Fruit fly (Drosophila melanogaster) Kc167 (cell line): ENCODE results near the gene Msh6.

ENCODE experiments used
- Sin3A ChIP-seq: fragments of >200 bp; optimal IDR thresholded peaks from 2 replicates; lab custom pipeline; 2018; ENCODE audit warnings: missing external identifiers
- h ChIP-seq: fragments of >200 bp; optimal IDR thresholded peaks from 3 replicates; lab custom pipeline; 2018; ENCODE audit warnings: missing external identifiers
- psq ChIP-seq: fragments of >200 bp; optimal IDR thresholded peaks from 2 replicates; lab custom pipeline; 2017; ENCODE audit warnings: missing external identifiers

- TF ChIP-seq h (lab: Kevin White, UChicago) (no peak), Sin3A (lab: Kevin White, UChicago) (no peak), psq (lab: Kevin White, UChicago) (no peak)
Measured at dm6 chr3L:15162988-15163387, 4.6 kb upstream of the Msh6 start.
